In genomic region chr3L:7611229-7611628, dm6 we compare ENCODE assay signal across 2 fruit fly cellular contexts.
TF ChIP-seq lines count a peak whose summit lies in the region.

No protein-coding gene starts in this region.

TF ChIP-seq in whole organism, embryonic, 481 proteins besides CTCF, POLR2A, EP300 and RAD21 (continued from another document):
- TF ChIP-seq CG1603 (tag; optimal IDR thresholded peaks at IDR 0.05; lab: Kevin White, UChicago) (no peak), Nf-YC (tag; optimal IDR thresholded peaks at IDR 0.05; lab: Kevin White, UChicago) (no peak), CG7839 (tag; optimal IDR thresholded peaks at IDR 0.05; lab: Kevin White, UChicago) (peak; percentile 10), Adf1 (GFP tag; IDR thresholded peaks at IDR 0.05; lab: Robert Waterston, UW) (no peak), chn (GFP tag; optimal IDR thresholded peaks at IDR 0.05; lab: Kevin White, UChicago) (no peak), dmrt99B (tag; optimal IDR thresholded peaks at IDR 0.05; lab: Kevin White, UChicago) (peak; percentile 7), ac (GFP tag; optimal IDR thresholded peaks at IDR 0.05; lab: Kevin White, UChicago) (no peak), CG8290 (GFP tag; optimal IDR thresholded peaks at IDR 0.05; lab: Kevin White, UChicago) (no peak), CG8290 (tag; optimal IDR thresholded peaks at IDR 0.05; lab: Kevin White, UChicago) (no peak), bsh (GFP tag; optimal IDR thresholded peaks at IDR 0.05; lab: Kevin White, UChicago) (peak; percentile 40 to 55), CG17328 (GFP tag; IDR thresholded peaks at IDR 0.05; lab: Robert Waterston, UW) (no peak), CG11696 (GFP tag; IDR thresholded peaks at IDR 0.05; lab: Robert Waterston, UW) (no peak), CG7928 (GFP tag; optimal IDR thresholded peaks at IDR 0.05; lab: Kevin White, UChicago) (no peak), ci (GFP tag; IDR thresholded peaks at IDR 0.05; lab: Robert Waterston, UW) (0 out of 3 replicates have a peak, but pooled peaks have one; percentile 24), CG30403 (GFP tag; optimal IDR thresholded peaks at IDR 0.05; lab: Kevin White, UChicago) (peak; percentile 22), CHES-1-like (GFP tag; optimal IDR thresholded peaks at IDR 0.05; lab: Kevin White, UChicago) (no peak), unpg (GFP tag; optimal IDR thresholded peaks at IDR 0.05; lab: Kevin White, UChicago) (peak; percentile 25), D (optimal IDR thresholded peaks at IDR 0.05; lab: Kevin White, UChicago) (no peak), D (GFP tag; optimal IDR thresholded peaks at IDR 0.05; lab: Kevin White, UChicago) (no peak), CG12219 (GFP tag; optimal IDR thresholded peaks at IDR 0.05; lab: Kevin White, UChicago) (no peak), sens (GFP tag; lab: Kevin White, UChicago) (peak; percentile 7), Bdp1 (GFP tag; optimal IDR thresholded peaks at IDR 0.05; lab: Kevin White, UChicago) (no peak), caup (GFP tag; optimal IDR thresholded peaks at IDR 0.05; lab: Kevin White, UChicago; ENCODE audit: severe bottlenecking) (no peak), CG6689 (GFP tag; IDR thresholded peaks at IDR 0.05; lab: Robert Waterston, UW) (peak; percentile 29; the same call in 1 of the 2 replicates), CG4282 (GFP tag; optimal IDR thresholded peaks at IDR 0.05; lab: Kevin White, UChicago) (no peak), Hr51 (GFP tag; optimal IDR thresholded peaks at IDR 0.05; lab: Kevin White, UChicago) (no peak), Taf1 (GFP tag; IDR thresholded peaks at IDR 0.05; lab: Robert Waterston, UW) (no peak), CG1233 (GFP tag; optimal IDR thresholded peaks at IDR 0.05; lab: Kevin White, UChicago) (no peak), phol (tag; optimal IDR thresholded peaks at IDR 0.05; lab: Kevin White, UChicago) (peak; percentile 18), eyg (GFP tag; optimal IDR thresholded peaks at IDR 0.05; lab: Kevin White, UChicago) (no peak), vvl (GFP tag; IDR thresholded peaks at IDR 0.05; lab: Robert Waterston, UW) (0 out of 2 replicates have a peak, but pooled peaks have one; percentile 9), Drgx (GFP tag; IDR thresholded peaks at IDR 0.05; lab: Robert Waterston, UW) (peak; percentile 88), CG18262 (tag; optimal IDR thresholded peaks at IDR 0.05; lab: Kevin White, UChicago) (no peak), pnt (GFP tag; optimal IDR thresholded peaks at IDR 0.05; lab: Kevin White, UChicago) (no peak), CG3163 (GFP tag; optimal IDR thresholded peaks at IDR 0.05; lab: Kevin White, UChicago) (no peak), CG4854 (GFP tag; optimal IDR thresholded peaks at IDR 0.05; lab: Kevin White, UChicago) (no peak), NfI (GFP tag; optimal IDR thresholded peaks at IDR 0.05; lab: Kevin White, UChicago) (no peak), Xrp1 (GFP tag; IDR thresholded peaks at IDR 0.05; lab: Robert Waterston, UW) (peak; percentile 35; the same call in 1 of the 2 replicates), H2.0 (GFP tag; IDR thresholded peaks at IDR 0.05; lab: Robert Waterston, UW) (no peak), H15 (GFP tag; IDR thresholded peaks at IDR 0.05; lab: Robert Waterston, UW) (no peak), CG12104 (GFP tag; optimal IDR thresholded peaks at IDR 0.05; lab: Kevin White, UChicago) (no peak), pb (GFP tag; optimal IDR thresholded peaks at IDR 0.05; lab: Kevin White, UChicago) (no peak), dati (GFP tag; IDR thresholded peaks at IDR 0.05; lab: Robert Waterston, UW) (no peak), hkb (optimal IDR thresholded peaks at IDR 0.05; lab: Kevin White, UChicago) (no peak), hkb (GFP tag; IDR thresholded peaks at IDR 0.05; lab: Robert Waterston, UW) (0 out of 2 replicates have a peak, but pooled peaks have one; percentile 22), CG4424 (GFP tag; optimal IDR thresholded peaks at IDR 0.05; lab: Kevin White, UChicago) (no peak), ttk (GFP tag; IDR thresholded peaks at IDR 0.05; lab: Robert Waterston, UW) (no peak), CG12391 (tag; optimal IDR thresholded peaks at IDR 0.05; lab: Kevin White, UChicago) (no peak), CG4360 (GFP tag; IDR thresholded peaks at IDR 0.05; lab: Robert Waterston, UW) (no peak)

TF ChIP-seq in whole organism, prepupa, 60 proteins besides CTCF, POLR2A, EP300 and RAD21 (continued from another document):
- TF ChIP-seq esn (GFP tag; optimal IDR thresholded peaks at IDR 0.05; lab: Kevin White, UChicago) (peak; percentile 13), CG6808 (GFP tag; optimal IDR thresholded peaks at IDR 0.05; lab: Kevin White, UChicago) (no peak), CG1621 (tag; optimal IDR thresholded peaks at IDR 0.05; lab: Kevin White, UChicago) (peak; percentile 32), net (GFP tag; optimal IDR thresholded peaks at IDR 0.05; lab: Kevin White, UChicago) (peak; percentile 54), Sox15 (GFP tag; optimal IDR thresholded peaks at IDR 0.05; lab: Kevin White, UChicago) (peak; percentile 7), Hr39 (GFP tag; optimal IDR thresholded peaks at IDR 0.05; lab: Kevin White, UChicago) (no peak), fd59A (GFP tag; optimal IDR thresholded peaks at IDR 0.05; lab: Kevin White, UChicago) (peak; percentile 38), CG4318 (GFP tag; optimal IDR thresholded peaks at IDR 0.05; lab: Kevin White, UChicago) (peak; percentile 62), Met (GFP tag; optimal IDR thresholded peaks at IDR 0.05; lab: Kevin White, UChicago) (peak; percentile 23), CG7368 (GFP tag; optimal IDR thresholded peaks at IDR 0.05; lab: Kevin White, UChicago) (peak; percentile 7), fd85E (GFP tag; optimal IDR thresholded peaks at IDR 0.05; lab: Kevin White, UChicago) (no peak), dsx (GFP tag; optimal IDR thresholded peaks at IDR 0.05; lab: Kevin White, UChicago; ENCODE audit: poor library complexity, severe bottlenecking) (peak; percentile 58), Eip78C (GFP tag; lab: Kevin White, UChicago) (peak; percentile 91), vri (GFP tag; optimal IDR thresholded peaks at IDR 0.05; lab: Kevin White, UChicago) (no peak), topi (GFP tag; optimal IDR thresholded peaks at IDR 0.05; lab: Kevin White, UChicago) (no peak), CG32006 (GFP tag; optimal IDR thresholded peaks at IDR 0.05; lab: Kevin White, UChicago) (peak; percentile 78), achi (GFP tag; optimal IDR thresholded peaks at IDR 0.05; lab: Kevin White, UChicago) (peak; percentile 74), CG6792 (GFP tag; optimal IDR thresholded peaks at IDR 0.05; lab: Kevin White, UChicago) (peak; percentile 9), cyc (GFP tag; optimal IDR thresholded peaks at IDR 0.05; lab: Kevin White, UChicago) (no peak), CG8319 (GFP tag; optimal IDR thresholded peaks at IDR 0.05; lab: Kevin White, UChicago) (no peak), Sox14 (GFP tag; optimal IDR thresholded peaks at IDR 0.05; lab: Kevin White, UChicago) (peak; percentile 67), eg (GFP tag; IDR thresholded peaks at IDR 0.05; lab: Robert Waterston, UW) (peak; percentile 83), Hr4 (GFP tag; optimal IDR thresholded peaks at IDR 0.05; lab: Kevin White, UChicago) (peak; percentile 76), CG8632 (GFP tag; optimal IDR thresholded peaks at IDR 0.05; lab: Kevin White, UChicago) (peak; percentile 5), svp (GFP tag; lab: Kevin White, UChicago) (peak; percentile 42), Ets96B (tag; optimal IDR thresholded peaks at IDR 0.05; lab: Kevin White, UChicago) (peak; percentile 79), Lpt (GFP tag; optimal IDR thresholded peaks at IDR 0.05; lab: Kevin White, UChicago) (peak; percentile 79)
TF ChIP-seq in whole organism, prepupa: peak in this region for 40.
